Worm (Caenorhabditis elegans) whole organism, young adult: ENCODE data around the gene bath-45.

Experiments used
- F52B5.7 ChIP-seq: sonication (generic microtip); optimal IDR thresholded peaks from 2 replicates; lab custom pipeline; 2016; ENCODE audit warnings: mild to moderate bottlenecking, missing genetic modification characterization, missing compliant biosample characterization
- ama-1 ChIP-seq, 3 experiments: fragments of 150-350 bp in 1 of 3; sonication (generic microtip) in 2 of 3; optimal IDR thresholded peaks; 2 replicates each; lab custom pipeline; 2014 to 2018; ENCODE audit warnings: missing biosample characterization in 2 of 3, missing genetic modification characterization in 2 of 3, missing genetic modification reagents in 2 of 3
- ets-4 ChIP-seq: fragments of 200-800 bp; sonication (Bioruptor generic); optimal IDR thresholded peaks from 2 replicates; lab custom pipeline; 2018; ENCODE audit warnings: mild to moderate bottlenecking, missing genetic modification characterization, missing compliant biosample characterization
- mxl-1 ChIP-seq: sonication (generic microtip); optimal IDR thresholded peaks from 2 replicates; lab custom pipeline; 2016; ENCODE audit warnings: missing genetic modification characterization, missing compliant biosample characterization
- ztf-18 ChIP-seq: sonication (generic microtip); optimal IDR thresholded peaks from 2 replicates; lab custom pipeline; 2016; ENCODE audit warnings: missing genotype, mild to moderate bottlenecking, missing genetic modification characterization, missing compliant biosample characterization

- TF ChIP-seq ets-4 (no peak), F52B5.7 (tag; lab: Kevin White, UChicago) (no peak), mxl-1 (tag; lab: Kevin White, UChicago) (no peak), ztf-18 (tag; lab: Kevin White, UChicago) (no peak), ama-1 (optimal IDR thresholded peaks at IDR 0.05; lab: Kevin White, UChicago) (no peak), ama-1 (GFP tag; optimal IDR thresholded peaks at IDR 0.05; lab: Kevin White, UChicago) (no peak)
Observed at ce11 chrII:13116710-13117109, 6.1 kb upstream of the bath-45 start, which contains the start of gene rict-1.
